Worm (Caenorhabditis elegans) whole organism, L4 larva: ENCODE results near the gene C29E4.17.
A peak's percentile ranks its signal among the peaks of the same experiment; 100 is the strongest.

ENCODE experiments used
- D1046.2 ChIP-seq: fragments of 200-800 bp; sonication (Bioruptor generic); IDR thresholded peaks from 2 replicates; pipeline ENCODE4 v1.3.6; 2022; ENCODE audit warnings: missing genetic modification characterization, missing compliant biosample characterization
- F26F4.8 ChIP-seq: fragments of 200-800 bp; sonication (Bioruptor generic); conservative IDR thresholded peaks from 2 replicates; pipeline ENCODE4 v1.3.6; 2022; ENCODE audit warnings: missing genetic modification characterization, missing compliant biosample characterization
- T20F7.1 ChIP-seq: fragments of 200-800 bp; sonication (Bioruptor generic); optimal IDR thresholded peaks from 2 replicates; lab custom pipeline; 2018; ENCODE audit warnings: mild to moderate bottlenecking, missing genetic modification characterization, missing compliant biosample characterization
- T26A8.4 ChIP-seq: fragments of 200-800 bp; sonication (Bioruptor generic); IDR thresholded peaks from 2 replicates; pipeline ENCODE4 v1.3.6; 2022; ENCODE audit warnings: missing genetic modification characterization, missing compliant biosample characterization
- Y48G9A.11 ChIP-seq: fragments of 200-800 bp; sonication (Bioruptor generic); IDR thresholded peaks from 2 replicates; pipeline ENCODE4 v1.3.6; 2022; ENCODE audit warnings: missing genetic modification reagents, missing genetic modification characterization, missing compliant biosample characterization
- ZK337.2 ChIP-seq: fragments of 200-800 bp; sonication (Bioruptor generic); IDR thresholded peaks from 2 replicates; pipeline ENCODE4 v1.3.6; 2022; ENCODE audit warnings: missing genetic modification reagents, missing genetic modification characterization, missing compliant biosample characterization
- ZK546.5 ChIP-seq, 2 experiments: sonication (generic microtip); optimal IDR thresholded peaks; 2 replicates each; lab custom pipeline; 2017; ENCODE audit warnings: missing biosample characterization in 2 of 2, missing genetic modification characterization in 2 of 2
- aha-1 ChIP-seq: fragments of 150-350 bp; peaks from one replicate; lab custom pipeline; 2014; ENCODE audit warnings: missing biosample characterization, missing genetic modification characterization
- ama-1 ChIP-seq: fragments of 150-350 bp; optimal IDR thresholded peaks from 2 replicates; lab custom pipeline; 2014; ENCODE audit warnings: inconsistent platforms, mixed read lengths
- ceh-82 ChIP-seq: sonication (generic microtip); optimal IDR thresholded peaks from 2 replicates; lab custom pipeline; 2017; ENCODE audit warnings: missing biosample characterization, missing genetic modification characterization
- daf-12 ChIP-seq: fragments of 150-350 bp; optimal IDR thresholded peaks from 2 replicates; lab custom pipeline; 2014; ENCODE audit warnings: missing biosample characterization, missing genetic modification reagents, missing genetic modification characterization
- daf-16 ChIP-seq, 3 experiments: sonication (generic microtip); optimal IDR thresholded peaks; 2 replicates each; lab custom pipeline; 2016 to 2017; ENCODE audit warnings: missing genetic modification characterization in 3 of 3, missing genetic modification reagents in 3 of 3, mild to moderate bottlenecking in 2 of 3, missing compliant biosample characterization in 2 of 3, missing biosample characterization in 1 of 3, moderate library complexity in 1 of 3
- daf-19 ChIP-seq: fragments of 200-800 bp; sonication (Bioruptor generic); conservative IDR thresholded peaks from 2 replicates; pipeline ENCODE4 v1.3.6; 2022; ENCODE audit warnings: missing genetic modification characterization, missing compliant biosample characterization
- daf-8 ChIP-seq: fragments of 200-800 bp; sonication (Bioruptor generic); IDR thresholded peaks from 2 replicates; pipeline ENCODE4 v1.3.6; 2022; ENCODE audit warnings: missing genetic modification characterization, missing compliant biosample characterization
- dmd-6 ChIP-seq: fragments of 200-800 bp; sonication (Bioruptor generic); IDR thresholded peaks from 2 replicates; pipeline ENCODE4 v1.3.6; 2022; ENCODE audit warnings: missing genetic modification reagents, missing genetic modification characterization, missing compliant biosample characterization
- dpl-1 ChIP-seq: fragments of 150-350 bp; optimal IDR thresholded peaks from 2 replicates; lab custom pipeline; 2014; ENCODE audit warnings: missing biosample characterization, missing genetic modification reagents, missing genetic modification characterization
- dve-1 ChIP-seq: sonication (generic microtip); optimal IDR thresholded peaks from 2 replicates; lab custom pipeline; 2017; ENCODE audit warnings: antibody characterized with exemption, mild to moderate bottlenecking, missing genetic modification characterization, missing compliant biosample characterization; ENCODE audit not compliant: insufficient read depth
- egl-27 ChIP-seq: sonication (generic microtip); optimal IDR thresholded peaks from 3 replicates; lab custom pipeline; 2017; ENCODE audit warnings: missing biosample characterization, missing genetic modification reagents, missing genetic modification characterization
- egl-43 ChIP-seq: fragments of 200-800 bp; sonication (Bioruptor generic); IDR thresholded peaks from 2 replicates; pipeline ENCODE4 v1.3.6; 2022; ENCODE audit warnings: missing genetic modification reagents, missing genetic modification characterization, missing compliant biosample characterization
- fos-1 ChIP-seq: fragments of 150-350 bp; optimal IDR thresholded peaks from 2 replicates; lab custom pipeline; 2014; ENCODE audit warnings: missing biosample characterization, missing genetic modification characterization
- gei-8 ChIP-seq: fragments of 200-800 bp; sonication (Bioruptor generic); optimal IDR thresholded peaks from 2 replicates; lab custom pipeline; 2018; ENCODE audit warnings: mild to moderate bottlenecking, missing genetic modification characterization, missing compliant biosample characterization
- hlh-11 ChIP-seq: fragments of 200-800 bp; sonication (Bioruptor generic); optimal IDR thresholded peaks from 2 replicates; lab custom pipeline; 2018; ENCODE audit warnings: mild to moderate bottlenecking, missing genetic modification characterization, missing compliant biosample characterization
- hlh-30 ChIP-seq: sonication (generic microtip); optimal IDR thresholded peaks from 2 replicates; lab custom pipeline; 2017; ENCODE audit warnings: antibody characterized with exemption, mild to moderate bottlenecking, missing genetic modification characterization, missing compliant biosample characterization; ENCODE audit not compliant: insufficient read depth
- lim-7 ChIP-seq: fragments of 200-800 bp; sonication (Bioruptor generic); IDR thresholded peaks from 2 replicates; pipeline ENCODE4 v1.3.6; 2022; ENCODE audit warnings: missing genetic modification characterization, missing compliant biosample characterization
- lin-15B ChIP-seq: fragments of 150-350 bp; sonication (generic microtip); optimal IDR thresholded peaks from 3 replicates; lab custom pipeline; 2014; ENCODE audit warnings: missing biosample characterization, missing genetic modification characterization
- lin-29 ChIP-seq: fragments of 200-800 bp; sonication (Bioruptor generic); IDR thresholded peaks from 2 replicates; pipeline ENCODE4 v1.3.6; 2022; ENCODE audit warnings: missing genetic modification reagents, missing genetic modification characterization, missing compliant biosample characterization
- lin-39 ChIP-seq: fragments of 150-350 bp; optimal IDR thresholded peaks from 2 replicates; lab custom pipeline; 2014; ENCODE audit warnings: missing biosample characterization, missing genetic modification reagents, missing genetic modification characterization
- lir-3 ChIP-seq: sonication (generic microtip); optimal IDR thresholded peaks from 2 replicates; lab custom pipeline; 2016; ENCODE audit warnings: mild to moderate bottlenecking, missing genetic modification characterization, missing compliant biosample characterization
- lsy-2 ChIP-seq, 2 experiments: fragments of 150-350 bp in 1 of 2; sonication (generic microtip) in 1 of 2; optimal IDR thresholded peaks; 2 replicates each; lab custom pipeline; 2014 to 2017; ENCODE audit warnings: missing biosample characterization in 2 of 2, missing genetic modification characterization in 2 of 2
- madf-9 ChIP-seq: fragments of 200-800 bp; sonication (Bioruptor generic); conservative IDR thresholded peaks from 2 replicates; pipeline ENCODE4 v1.3.6; 2022; ENCODE audit warnings: missing genetic modification reagents, missing genetic modification characterization, missing compliant biosample characterization
- mep-1 ChIP-seq: fragments of 150-350 bp; sonication (generic microtip); optimal IDR thresholded peaks from 3 replicates; lab custom pipeline; 2014; ENCODE audit warnings: missing biosample characterization, missing genetic modification characterization
- mxl-3 ChIP-seq: fragments of 200-800 bp; sonication (Bioruptor generic); optimal IDR thresholded peaks from 2 replicates; lab custom pipeline; 2018; ENCODE audit warnings: mild to moderate bottlenecking, missing genetic modification characterization, missing compliant biosample characterization
- nhr-237 ChIP-seq: sonication (generic microtip); optimal IDR thresholded peaks from 2 replicates; lab custom pipeline; 2017; ENCODE audit warnings: missing biosample characterization, missing genetic modification characterization
- nhr-25 ChIP-seq: sonication (generic microtip); optimal IDR thresholded peaks from 2 replicates; lab custom pipeline; 2017; ENCODE audit warnings: missing genetic modification characterization, mild to moderate bottlenecking, missing compliant biosample characterization, antibody characterized with exemption, moderate library complexity, borderline replicate concordance; ENCODE audit not compliant: insufficient read depth
- nhr-28 ChIP-seq: fragments of 150-350 bp; optimal IDR thresholded peaks from 2 replicates; lab custom pipeline; 2014; ENCODE audit warnings: missing biosample characterization, missing genetic modification characterization
- nhr-42 ChIP-seq: fragments of 200-800 bp; sonication (Bioruptor generic); IDR thresholded peaks from 2 replicates; pipeline ENCODE4 v1.3.6; 2022; ENCODE audit warnings: missing genetic modification characterization, missing compliant biosample characterization
- nhr-48 ChIP-seq: sonication (generic microtip); optimal IDR thresholded peaks from 2 replicates; lab custom pipeline; 2016; ENCODE audit warnings: mild to moderate bottlenecking, missing genetic modification characterization, missing compliant biosample characterization
- nhr-6 ChIP-seq: fragments of 150-350 bp; optimal IDR thresholded peaks from 2 replicates; lab custom pipeline; 2014; ENCODE audit warnings: missing biosample characterization, missing genetic modification characterization
- nhr-77 ChIP-seq: fragments of 150-350 bp; optimal IDR thresholded peaks from 2 replicates; lab custom pipeline; 2014; ENCODE audit warnings: missing biosample characterization, missing genetic modification characterization
- saeg-2 ChIP-seq: fragments of 200-800 bp; sonication (Bioruptor generic); IDR thresholded peaks from 2 replicates; pipeline ENCODE4 v1.3.6; 2022; ENCODE audit warnings: missing genetic modification reagents, missing genetic modification characterization, missing compliant biosample characterization
- set-16 ChIP-seq: fragments of 200-800 bp; sonication (Bioruptor generic); IDR thresholded peaks from 2 replicates; pipeline ENCODE4 v1.3.6; 2022; ENCODE audit warnings: missing genetic modification reagents, missing genetic modification characterization, missing compliant biosample characterization
- spr-1 ChIP-seq: sonication (generic microtip); optimal IDR thresholded peaks from 2 replicates; lab custom pipeline; 2016; ENCODE audit warnings: mild to moderate bottlenecking, missing genetic modification characterization, missing compliant biosample characterization
- tra-1 ChIP-seq: fragments of 200-800 bp; sonication (Bioruptor generic); IDR thresholded peaks from 2 replicates; pipeline ENCODE4 v1.3.6; 2022; ENCODE audit warnings: missing genetic modification reagents, missing genetic modification characterization, missing compliant biosample characterization
- unc-130 ChIP-seq: sonication (generic microtip); optimal IDR thresholded peaks from 2 replicates; lab custom pipeline; 2016; ENCODE audit warnings: missing genetic modification reagents, missing genetic modification characterization, missing compliant biosample characterization
- unc-39 ChIP-seq: sonication (generic microtip); optimal IDR thresholded peaks from 2 replicates; lab custom pipeline; 2017; ENCODE audit warnings: missing biosample characterization, missing genetic modification characterization
- unc-62 ChIP-seq, 3 experiments: fragments of 150-350 bp in 1 of 3; sonication (generic microtip); optimal IDR thresholded peaks in 2 of 3; peaks in 1 of 3; 1 replicate in 1 of 3; 2 replicates in 2 of 3; lab custom pipeline; 2014 to 2017; ENCODE audit warnings: missing biosample characterization in 3 of 3, missing genetic modification characterization in 3 of 3, missing genetic modification reagents in 3 of 3, missing genotype in 1 of 3
- vab-7 ChIP-seq: fragments of 200-800 bp; sonication (Bioruptor generic); IDR thresholded peaks from 2 replicates; pipeline ENCODE4 v1.3.6; 2022; ENCODE audit warnings: missing genetic modification reagents, missing genetic modification characterization, missing compliant biosample characterization
- zfp-3 ChIP-seq: fragments of 200-800 bp; sonication (Bioruptor generic); conservative IDR thresholded peaks from 2 replicates; pipeline ENCODE4 v1.3.6; 2022; ENCODE audit warnings: missing genetic modification reagents, missing genetic modification characterization, missing compliant biosample characterization
- zip-11 ChIP-seq: fragments of 200-800 bp; sonication (Bioruptor generic); IDR thresholded peaks from 2 replicates; pipeline ENCODE4 v1.3.6; 2022; ENCODE audit warnings: missing genetic modification characterization, missing compliant biosample characterization
- zip-2 ChIP-seq: fragments of 150-350 bp; optimal IDR thresholded peaks from 2 replicates; lab custom pipeline; 2014; ENCODE audit warnings: missing biosample characterization, missing genetic modification characterization
- ztf-7 ChIP-seq: fragments of 150-350 bp; optimal IDR thresholded peaks from 2 replicates; lab custom pipeline; 2014; ENCODE audit warnings: missing biosample characterization, missing genetic modification characterization

The C29E4.17 gene

DNA sequence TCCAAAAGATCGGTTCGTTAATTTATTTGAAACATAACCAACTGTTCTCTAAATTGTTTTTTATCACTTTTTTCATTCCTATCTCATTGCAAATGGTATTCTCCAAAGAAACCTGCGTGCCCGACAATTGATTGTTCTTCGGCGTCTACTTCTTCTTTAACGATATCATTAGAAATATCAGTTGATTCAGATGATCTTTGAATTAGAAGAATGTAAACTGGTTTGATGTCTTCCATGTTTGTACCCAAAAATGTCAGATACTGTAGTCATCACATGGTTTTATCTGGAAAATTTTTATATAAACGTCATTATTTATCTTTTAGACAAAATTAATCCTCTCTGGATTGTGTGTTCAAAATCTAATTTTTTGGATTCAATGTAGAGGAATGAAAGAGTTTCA is 24.6 kb upstream of the C29E4.17 start:
- TF ChIP-seq nhr-77 (no peak), dve-1 (tag; lab: Kevin White, UChicago) (peak; percentile 44), D1046.2 (GFP tag; lab: Robert Waterston, UW) (no peak), daf-8 (GFP tag; lab: Robert Waterston, UW) (no peak), ZK546.5 (tag; optimal IDR thresholded peaks at IDR 0.05; lab: Kevin White, UChicago) (no peak), nhr-6 (no peak), nhr-25 (tag; lab: Kevin White, UChicago) (no peak), lin-15B (no peak), fos-1 (tag; lab: Kevin White, UChicago) (no peak), T20F7.1 (GFP tag; lab: Kevin White, UChicago) (peak; percentile 34), nhr-237 (tag; lab: Kevin White, UChicago) (no peak), zip-11 (GFP tag; lab: Robert Waterston, UW) (no peak), lsy-2 (tag; optimal IDR thresholded peaks at IDR 0.05; lab: Kevin White, UChicago) (peak in 1 of 2 experiments; percentile 59), ZK337.2 (GFP tag; lab: Robert Waterston, UW) (no peak), aha-1 (no peak), saeg-2 (no peak), nhr-48 (peak; percentile 36), vab-7 (GFP tag; lab: Robert Waterston, UW) (no peak), zfp-3 (GFP tag; lab: Robert Waterston, UW) (no peak), daf-19 (GFP tag; lab: Robert Waterston, UW) (no peak), unc-62 (GFP tag; optimal IDR thresholded peaks at IDR 0.05 in 1 of 2; lab: Kevin White, UChicago) (no peak), unc-62 (tag; optimal IDR thresholded peaks at IDR 0.05; lab: Kevin White, UChicago) (no peak), Y48G9A.11 (no peak), daf-16 (GFP tag; optimal IDR thresholded peaks at IDR 0.05; lab: Kevin White, UChicago) (no peak), daf-16 (tag; optimal IDR thresholded peaks at IDR 0.05; lab: Kevin White, UChicago) (no peak), hlh-30 (tag; lab: Kevin White, UChicago) (peak; percentile 33), egl-27 (tag; lab: Kevin White, UChicago) (no peak), madf-9 (GFP tag; lab: Robert Waterston, UW) (no peak), gei-8 (GFP tag; lab: Kevin White, UChicago) (no peak), lin-39 (no peak), ztf-7 (no peak), nhr-28 (peak; percentile 81), hlh-11 (tag; lab: Kevin White, UChicago) (peak; percentile 27), ama-1 (lab: Kevin White, UChicago) (no peak), lim-7 (no peak), ceh-82 (tag; lab: Kevin White, UChicago) (no peak), T26A8.4 (GFP tag; lab: Robert Waterston, UW) (no peak), F26F4.8 (GFP tag; lab: Robert Waterston, UW) (no peak), mxl-3 (GFP tag; lab: Kevin White, UChicago) (no peak), lir-3 (tag; lab: Kevin White, UChicago) (no peak), dmd-6 (GFP tag; lab: Robert Waterston, UW) (peak; percentile 37; the same call in 1 of the 2 replicates), zip-2 (tag; lab: Kevin White, UChicago) (no peak), unc-39 (no peak), lin-29 (no peak), daf-12 (tag; lab: Kevin White, UChicago) (no peak), spr-1 (tag; lab: Kevin White, UChicago) (no peak), unc-130 (no peak), tra-1 (GFP tag; lab: Robert Waterston, UW) (no peak), dpl-1 (no peak), nhr-42 (GFP tag; lab: Robert Waterston, UW) (no peak), set-16 (GFP tag; lab: Robert Waterston, UW) (no peak), egl-43 (GFP tag; lab: Robert Waterston, UW) (no peak), mep-1 (peak; percentile 26)
